Worm (Caenorhabditis elegans): Measurements from ENCODE around the gene dot-1.3.
"Not testable (repeated sequence)": the region's sequence is repeated elsewhere in the genome, so short reads cannot be mapped to it uniquely, and the experiment has no call there.

dot-1.3 gene

ce11 chrX:12314395-12314794 lies 11.7 kb upstream of the dot-1.3 start:
- TF ChIP-seq lim-6 (tag; optimal IDR thresholded peaks at IDR 0.05) (no peak), K09A11.1 (tag; optimal IDR thresholded peaks at IDR 0.05; ENCODE audit: insufficient read depth) (no peak), fkh-10 (GFP tag; optimal IDR thresholded peaks at IDR 0.05) (no peak), mec-3 (tag; optimal IDR thresholded peaks at IDR 0.05; ENCODE audit: borderline replicate concordance) (no peak), madf-2 (tag; optimal IDR thresholded peaks at IDR 0.05) (no peak), lin-11 (tag; optimal IDR thresholded peaks at IDR 0.05) (no peak), pqm-1 (tag; optimal IDR thresholded peaks at IDR 0.05) (no peak), K02D7.2 (tag; optimal IDR thresholded peaks at IDR 0.05) (no peak), zip-5 (tag; optimal IDR thresholded peaks at IDR 0.05) (no peak)

- no peak for TF ChIP-seq K09A11.1 (tag; optimal IDR thresholded peaks at IDR 0.05; ENCODE audit: insufficient read depth)
- TF ChIP-seq ttx-3 (tag; optimal IDR thresholded peaks at IDR 0.05), result no peak
- no peak for TF ChIP-seq hlh-15 (tag; optimal IDR thresholded peaks at IDR 0.05)
- no peak for TF ChIP-seq hlh-13 (GFP tag; optimal IDR thresholded peaks at IDR 0.05)
- no peak for TF ChIP-seq ztf-16 (tag; optimal IDR thresholded peaks at IDR 0.05)
- TF ChIP-seq mec-3 (tag; optimal IDR thresholded peaks at IDR 0.05; ENCODE audit: borderline replicate concordance), result no peak
Measured at ce11 chrX:12313779-12314178, 11.1 kb upstream of the dot-1.3 start.

- TF ChIP-seq C08G9.2, zip-5, nhr-232 (tag; optimal IDR thresholded peaks at IDR 0.05): not testable (repeated sequence)
Measured at ce11 chrX:12308045-12308499, 5.4 kb upstream of the dot-1.3 start, which contains the start of gene F17A2.16. Gene F17A2.16 (plus strand): TSS chrX:12308449.

DNA sequence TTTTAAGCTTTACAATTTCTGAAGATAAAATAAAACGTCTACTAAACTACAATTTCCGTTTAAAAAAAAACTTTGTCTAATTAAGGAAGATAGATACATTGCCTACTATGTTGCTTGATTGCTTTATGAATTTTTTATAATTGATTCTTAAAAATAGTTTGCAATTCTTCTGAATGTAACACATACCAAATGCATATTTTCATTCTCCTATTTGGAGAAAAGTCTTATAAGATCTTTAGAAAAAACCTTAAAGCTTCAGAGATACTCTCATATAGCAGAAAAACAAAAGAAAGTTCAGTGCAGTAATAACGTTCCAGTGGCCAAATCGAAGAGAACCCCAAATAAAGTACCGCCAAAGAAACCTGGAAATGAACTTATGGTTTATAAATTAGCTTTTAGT lies 3.9 kb upstream of the dot-1.3 start, which contains the start of gene phf-32:
TSS of gene phf-32 (plus strand) at position 301 of the 400 bp plus-strand sequence.
- no peak for TF ChIP-seq ceh-30 (tag; optimal IDR thresholded peaks at IDR 0.05)
- TF ChIP-seq ceh-45 (GFP tag; IDR thresholded peaks at IDR 0.05), result no peak
- TF ChIP-seq ceh-19 (GFP tag; optimal IDR thresholded peaks at IDR 0.05), result no peak
- TF ChIP-seq che-1 (tag; optimal IDR thresholded peaks at IDR 0.05), result no peak
- no peak for TF ChIP-seq rnt-1 (tag; optimal IDR thresholded peaks at IDR 0.05)
- no peak for TF ChIP-seq npax-4 (tag; optimal IDR thresholded peaks at IDR 0.05)
- no peak for TF ChIP-seq fkh-6 (tag; optimal IDR thresholded peaks at IDR 0.05)
- TF ChIP-seq ceh-6 (GFP tag; optimal IDR thresholded peaks at IDR 0.05), result no peak
- no peak for TF ChIP-seq ahr-1 (tag; optimal IDR thresholded peaks at IDR 0.05)
- TF ChIP-seq ets-4 (tag; optimal IDR thresholded peaks at IDR 0.05), result no peak
- TF ChIP-seq ceh-48 (tag; optimal IDR thresholded peaks at IDR 0.05), result no peak
- no peak for TF ChIP-seq pha-2 (tag; optimal IDR thresholded peaks at IDR 0.05)
- TF ChIP-seq sox-4 (tag; optimal IDR thresholded peaks at IDR 0.05), result no peak
- TF ChIP-seq ceh-14 (tag; optimal IDR thresholded peaks at IDR 0.05), result no peak
- TF ChIP-seq pag-3 (tag; optimal IDR thresholded peaks at IDR 0.05; ENCODE audit: borderline replicate concordance), result no peak

- TF ChIP-seq hlh-13 (GFP tag; optimal IDR thresholded peaks at IDR 0.05), result no peak
Measured at ce11 chrX:12304231-12304630, 1.6 kb upstream of the dot-1.3 start.

DNA sequence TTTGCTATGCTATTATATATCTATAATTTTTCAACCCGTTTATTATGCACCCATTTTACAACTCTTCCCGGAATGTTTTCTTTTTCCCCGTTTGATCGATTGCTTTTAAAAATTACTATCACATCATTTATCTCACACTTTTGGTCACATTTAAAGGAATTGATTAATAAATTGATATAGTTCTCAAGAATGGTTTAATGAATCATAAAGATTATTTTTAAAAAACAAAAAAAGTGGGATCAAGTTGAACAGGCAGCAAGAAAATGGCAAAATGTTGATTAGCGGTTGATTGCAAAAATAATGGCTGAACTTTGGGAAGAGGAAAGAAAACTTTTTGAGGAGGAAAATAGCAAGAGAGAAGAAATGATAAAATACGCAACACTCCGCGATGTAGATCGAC lies 2.8 kb downstream of the dot-1.3 start, which contains the start of gene W06D11.5:
TSS of gene W06D11.5 (plus strand) at position 301 of the 400 bp plus-strand sequence.
- TF ChIP-seq pros-1 (tag; optimal IDR thresholded peaks at IDR 0.05), result no peak
- TF ChIP-seq fax-1 (tag; optimal IDR thresholded peaks at IDR 0.05), result no peak
- no peak for TF ChIP-seq pat-9 (tag; optimal IDR thresholded peaks at IDR 0.05)
- no peak for TF ChIP-seq sox-2 (GFP tag; IDR thresholded peaks at IDR 0.05)
- TF ChIP-seq hlh-13 (GFP tag; optimal IDR thresholded peaks at IDR 0.05), result no peak
- TF ChIP-seq hlh-6 (tag; optimal IDR thresholded peaks at IDR 0.05), result no peak
- no peak for TF ChIP-seq ets-4 (tag; optimal IDR thresholded peaks at IDR 0.05)
- TF ChIP-seq hlh-30 (tag; optimal IDR thresholded peaks at IDR 0.05; ENCODE audit: insufficient read depth), result no peak
- TF ChIP-seq K09A11.1 (tag; optimal IDR thresholded peaks at IDR 0.05; ENCODE audit: insufficient read depth), result no peak
- no peak for TF ChIP-seq hlh-8 (tag; optimal IDR thresholded peaks at IDR 0.05)
- no peak for TF ChIP-seq sdc-2 (tag; optimal IDR thresholded peaks at IDR 0.05)
- no peak for TF ChIP-seq unc-86 (tag; optimal IDR thresholded peaks at IDR 0.05)
- TF ChIP-seq C08G9.2 (tag; optimal IDR thresholded peaks at IDR 0.05), result no peak
- TF ChIP-seq pqm-1 (tag; optimal IDR thresholded peaks at IDR 0.05), result no peak
- no peak for TF ChIP-seq ceh-6 (GFP tag; optimal IDR thresholded peaks at IDR 0.05)
- no peak for TF ChIP-seq T23F11.4 (GFP tag; optimal IDR thresholded peaks at IDR 0.05)
- no peak for TF ChIP-seq dve-1 (tag; optimal IDR thresholded peaks at IDR 0.05)
- TF ChIP-seq Y22D7AL.16 (tag; optimal IDR thresholded peaks at IDR 0.05), result no peak
- no peak for TF ChIP-seq nhr-11 (tag; optimal IDR thresholded peaks at IDR 0.05)
